Worm (Caenorhabditis elegans): ENCODE results near the gene T12A7.10.

- no peak for TF ChIP-seq snpc-4 (tag; optimal IDR thresholded peaks at IDR 0.05)
- no peak for TF ChIP-seq lin-13 (GFP tag; optimal IDR thresholded peaks at IDR 0.05)
- no peak for TF ChIP-seq unc-39 (tag; optimal IDR thresholded peaks at IDR 0.05)
- TF ChIP-seq zag-1 (tag; optimal IDR thresholded peaks at IDR 0.05): no peak
Measured at ce11 chrIV:11735025-11735424, 19.9 kb downstream of the T12A7.10 start, which contains the start of gene K01A6.6.
